Fruit fly (Drosophila melanogaster) whole organism, embryonic: ENCODE measurements around the gene CG10338.
A peak's percentile ranks its signal among the peaks of the same experiment; 100 is the strongest.

Source experiments
- Ada2b ChIP-seq: fragments of 200-800 bp; sonication (Bioruptor generic); IDR thresholded peaks from 2 replicates; pipeline ENCODE4 v1.3.6; 2022; ENCODE audit warnings: missing biosample characterization, missing genetic modification characterization
- Adf1 ChIP-seq: fragments of 200-800 bp; sonication (Bioruptor generic); IDR thresholded peaks from 2 replicates; pipeline ENCODE4 v1.3.6; 2022; ENCODE audit warnings: missing biosample characterization, missing genetic modification characterization
- Atf-2 ChIP-seq: fragments of 200-800 bp; sonication (Bioruptor generic); optimal IDR thresholded peaks from 2 replicates; lab custom pipeline; 2016; ENCODE audit warnings: missing biosample characterization, missing genetic modification characterization
- B-H1 ChIP-seq: fragments of 200-800 bp; sonication (Bioruptor generic); IDR thresholded peaks from 3 replicates; pipeline ENCODE4 v1.3.6; 2022; ENCODE audit warnings: missing biosample characterization, missing genetic modification characterization
- Bdp1 ChIP-seq: fragments of 200-800 bp; sonication (Bioruptor generic); optimal IDR thresholded peaks from 3 replicates; lab custom pipeline; 2016; ENCODE audit warnings: missing biosample characterization, missing genetic modification characterization
- Bteb2 ChIP-seq: fragments of 200-800 bp; sonication (Bioruptor generic); optimal IDR thresholded peaks from 2 replicates; lab custom pipeline; 2016; ENCODE audit warnings: missing biosample characterization, missing genetic modification characterization
- CG10267 ChIP-seq: fragments of 200-800 bp; sonication (Bioruptor generic); optimal IDR thresholded peaks from 2 replicates; lab custom pipeline; 2018; ENCODE audit warnings: missing biosample characterization, mild to moderate bottlenecking, missing genetic modification characterization, moderate library complexity
- CG11723 ChIP-seq: fragments of 200-800 bp; sonication (Bioruptor generic); optimal IDR thresholded peaks from 2 replicates; lab custom pipeline; 2017; ENCODE audit warnings: missing biosample characterization, mild to moderate bottlenecking, missing genetic modification characterization
- CG12299 ChIP-seq: fragments of 200-800 bp; sonication (Bioruptor generic); optimal IDR thresholded peaks from 2 replicates; lab custom pipeline; 2018; ENCODE audit warnings: missing biosample characterization, mild to moderate bottlenecking, missing genetic modification characterization
- CG13624 ChIP-seq: fragments of 200-800 bp; sonication (Bioruptor generic); optimal IDR thresholded peaks from 2 replicates; lab custom pipeline; 2016; ENCODE audit warnings: missing biosample characterization, missing genetic modification characterization
- CG15601 ChIP-seq: fragments of 200-800 bp; sonication (Bioruptor generic); optimal IDR thresholded peaks from 3 replicates; lab custom pipeline; 2019; ENCODE audit warnings: missing biosample characterization, mild to moderate bottlenecking, missing genetic modification characterization, moderate library complexity
- CG18476 ChIP-seq: fragments of 200-800 bp; sonication (Bioruptor generic); optimal IDR thresholded peaks from 2 replicates; lab custom pipeline; 2016; ENCODE audit warnings: missing biosample characterization, mild to moderate bottlenecking, missing genetic modification characterization
- CG18764 ChIP-seq: fragments of 200-800 bp; sonication (Bioruptor generic); optimal IDR thresholded peaks from 3 replicates; lab custom pipeline; 2016; ENCODE audit warnings: missing biosample characterization, missing genetic modification characterization
- CG3847 ChIP-seq: fragments of 200-800 bp; sonication (Bioruptor generic); IDR thresholded peaks from 2 replicates; pipeline ENCODE4 v1.3.6; 2022; ENCODE audit warnings: missing biosample characterization, missing genetic modification characterization
- CG4282 ChIP-seq: fragments of 200-800 bp; sonication (Bioruptor generic); optimal IDR thresholded peaks from 2 replicates; lab custom pipeline; 2016; ENCODE audit warnings: missing biosample characterization, missing genetic modification characterization
- CG4360 ChIP-seq: fragments of 200-800 bp; sonication (Bioruptor generic); IDR thresholded peaks from 2 replicates; pipeline ENCODE4 v1.3.6; 2022; ENCODE audit warnings: missing biosample characterization, missing genetic modification characterization
- CG4707 ChIP-seq: fragments of 200-800 bp; sonication (Bioruptor generic); optimal IDR thresholded peaks from 2 replicates; lab custom pipeline; 2018; ENCODE audit warnings: missing biosample characterization, mild to moderate bottlenecking, missing genetic modification characterization, moderate library complexity
- CG6683 ChIP-seq: fragments of 200-800 bp; sonication (Bioruptor generic); optimal IDR thresholded peaks from 2 replicates; lab custom pipeline; 2017; ENCODE audit warnings: missing biosample characterization, mild to moderate bottlenecking, missing genetic modification characterization, missing genetic modification reagents
- CG7556 ChIP-seq: fragments of 200-800 bp; sonication (Bioruptor generic); optimal IDR thresholded peaks from 2 replicates; lab custom pipeline; 2017; ENCODE audit warnings: missing biosample characterization, mild to moderate bottlenecking, missing genetic modification characterization
- D19B ChIP-seq: fragments of 200-800 bp; sonication (Bioruptor generic); optimal IDR thresholded peaks from 2 replicates; lab custom pipeline; 2017; ENCODE audit warnings: missing biosample characterization, mild to moderate bottlenecking, missing genetic modification characterization
- Deaf1 ChIP-seq: fragments of 200-800 bp; optimal IDR thresholded peaks from 3 replicates; lab custom pipeline; 2019; ENCODE audit warnings: missing biosample characterization, mild to moderate bottlenecking, missing genetic modification characterization, moderate library complexity
- Dip2 ChIP-seq: fragments of 200-800 bp; sonication (Bioruptor generic); IDR thresholded peaks from 2 replicates; pipeline ENCODE4 v1.3.6; 2022; ENCODE audit warnings: missing biosample characterization, missing genetic modification characterization
- ERR ChIP-seq: fragments of 200-800 bp; sonication (Bioruptor generic); optimal IDR thresholded peaks from 2 replicates; lab custom pipeline; 2016; ENCODE audit warnings: missing biosample characterization, missing genetic modification characterization
- Ets65A ChIP-seq: fragments of 200-800 bp; sonication (Bioruptor generic); peaks from one replicate; lab custom pipeline; 2016; ENCODE audit warnings: missing biosample characterization, missing genetic modification characterization
- MTF-1 ChIP-seq: fragments of 200-800 bp; sonication (Bioruptor generic); optimal IDR thresholded peaks from 2 replicates; lab custom pipeline; 2018; ENCODE audit warnings: missing biosample characterization, mild to moderate bottlenecking, missing genetic modification characterization, borderline replicate concordance
- Meics ChIP-seq: fragments of 200-800 bp; sonication (Bioruptor generic); optimal IDR thresholded peaks from 2 replicates; lab custom pipeline; 2017; ENCODE audit warnings: missing biosample characterization, mild to moderate bottlenecking, missing genetic modification characterization
- Nf-YA ChIP-seq: fragments of 200-800 bp; sonication (Bioruptor generic); IDR thresholded peaks from 2 replicates; pipeline ENCODE4 v1.3.6; 2022; ENCODE audit warnings: missing biosample characterization, missing genetic modification characterization
- Pdp1 ChIP-seq, 2 experiments: fragments of 200-800 bp; sonication (Bioruptor generic); optimal IDR thresholded peaks; 3 replicates each; lab custom pipeline; 2016; ENCODE audit warnings: missing biosample characterization in 2 of 2, missing genetic modification characterization in 2 of 2, mild to moderate bottlenecking in 1 of 2, moderate library complexity in 1 of 2
- Ssrp ChIP-seq: fragments of 200-800 bp; sonication (Bioruptor generic); optimal IDR thresholded peaks from 2 replicates; lab custom pipeline; 2018; ENCODE audit warnings: missing biosample characterization, mild to moderate bottlenecking, missing genetic modification characterization, moderate library complexity
- Tbp ChIP-seq: fragments of >200 bp; optimal IDR thresholded peaks from 2 replicates; lab custom pipeline; 2018; ENCODE audit warnings: missing biosample characterization, missing genetic modification characterization
- Trl ChIP-seq, 3 experiments: fragments of >200 bp in 2 of 3; fragments of 200-800 bp in 1 of 3; sonication (Bioruptor generic) in 1 of 3; optimal IDR thresholded peaks; 2 replicates in 1 of 3; 3 replicates in 2 of 3; lab custom pipeline; 2016 to 2017; ENCODE audit warnings: missing biosample characterization in 1 of 3, missing genetic modification characterization in 1 of 3
- Usf ChIP-seq: fragments of 200-800 bp; sonication (Bioruptor generic); optimal IDR thresholded peaks from 2 replicates; lab custom pipeline; 2017; ENCODE audit warnings: missing genotype, missing biosample characterization, missing genetic modification characterization
- YL-1 ChIP-seq: fragments of 200-800 bp; sonication (Bioruptor generic); optimal IDR thresholded peaks from 3 replicates; lab custom pipeline; 2017; ENCODE audit warnings: missing biosample characterization, mild to moderate bottlenecking, missing genetic modification characterization
- br ChIP-seq: fragments of >200 bp; optimal IDR thresholded peaks from 2 replicates; lab custom pipeline; 2017
- chm ChIP-seq: fragments of 200-800 bp; sonication (Bioruptor generic); IDR thresholded peaks from 2 replicates; pipeline ENCODE4 v1.3.6; 2022; ENCODE audit warnings: missing biosample characterization, missing genetic modification characterization
- crc ChIP-seq: fragments of 200-800 bp; sonication (Bioruptor generic); optimal IDR thresholded peaks from 2 replicates; lab custom pipeline; 2016; ENCODE audit warnings: missing biosample characterization, missing genetic modification characterization
- en ChIP-seq: fragments of 200-800 bp; sonication (Bioruptor generic); optimal IDR thresholded peaks from 2 replicates; lab custom pipeline; 2016; ENCODE audit warnings: missing biosample characterization, missing genetic modification characterization
- exex ChIP-seq: fragments of 200-800 bp; sonication (Bioruptor generic); optimal IDR thresholded peaks from 4 replicates; lab custom pipeline; 2018; ENCODE audit warnings: missing biosample characterization, mild to moderate bottlenecking, missing genetic modification characterization, moderate library complexity
- ind ChIP-seq: fragments of 200-800 bp; sonication (Bioruptor generic); optimal IDR thresholded peaks from 3 replicates; lab custom pipeline; 2016; ENCODE audit warnings: missing biosample characterization, missing genetic modification characterization
- inv ChIP-seq: fragments of 200-800 bp; sonication (Bioruptor generic); IDR thresholded peaks from 2 replicates; pipeline ENCODE4 v1.3.6; 2022; ENCODE audit warnings: missing biosample characterization, missing genetic modification characterization; ENCODE audit not compliant: partially characterized antibody
- jigr1 ChIP-seq: fragments of 200-800 bp; sonication (Bioruptor generic); IDR thresholded peaks from 3 replicates; pipeline ENCODE4 v1.3.6; 2022; ENCODE audit warnings: missing biosample characterization, missing genetic modification characterization
- maf-S ChIP-seq: fragments of 200-800 bp; sonication (Bioruptor generic); optimal IDR thresholded peaks from 2 replicates; lab custom pipeline; 2016; ENCODE audit warnings: missing biosample characterization, missing genetic modification characterization
- pita ChIP-seq: fragments of 200-800 bp; sonication (Bioruptor generic); optimal IDR thresholded peaks from 2 replicates; lab custom pipeline; 2017; ENCODE audit warnings: missing biosample characterization, mild to moderate bottlenecking, missing genetic modification characterization
- pzg ChIP-seq: fragments of 200-800 bp; sonication (Bioruptor generic); optimal IDR thresholded peaks from 3 replicates; lab custom pipeline; 2018; ENCODE audit warnings: missing biosample characterization, mild to moderate bottlenecking, missing genetic modification characterization, moderate library complexity
- row ChIP-seq: fragments of 200-800 bp; sonication (Bioruptor generic); IDR thresholded peaks from 3 replicates; pipeline ENCODE4 v1.3.6; 2022; ENCODE audit warnings: missing biosample characterization, missing genetic modification characterization
- salm ChIP-seq: fragments of 200-800 bp; sonication (Bioruptor generic); optimal IDR thresholded peaks from 2 replicates; lab custom pipeline; 2018; ENCODE audit warnings: missing biosample characterization, mild to moderate bottlenecking, missing genetic modification characterization
- sc ChIP-seq, 3 experiments: fragments of >200 bp in 2 of 3; fragments of 200-800 bp in 1 of 3; sonication (Bioruptor generic) in 1 of 3; optimal IDR thresholded peaks; 2 replicates in 2 of 3; 3 replicates in 1 of 3; lab custom pipeline; 2017; ENCODE audit warnings: mild to moderate bottlenecking in 1 of 3, missing biosample characterization in 1 of 3, missing genetic modification characterization in 1 of 3, missing genetic modification reagents in 1 of 3
- schlank ChIP-seq: fragments of 200-800 bp; sonication (Bioruptor generic); optimal IDR thresholded peaks from 2 replicates; lab custom pipeline; 2018; ENCODE audit warnings: missing biosample characterization, mild to moderate bottlenecking, missing genetic modification characterization
- scrt ChIP-seq: fragments of 200-800 bp; sonication (Bioruptor generic); optimal IDR thresholded peaks from 2 replicates; lab custom pipeline; 2018; ENCODE audit warnings: missing biosample characterization, mild to moderate bottlenecking, missing genetic modification characterization, moderate library complexity
- ttk ChIP-seq: fragments of 200-800 bp; sonication (Bioruptor generic); IDR thresholded peaks from 2 replicates; pipeline ENCODE4 v2.1.2; 2022; ENCODE audit warnings: missing biosample characterization, missing genetic modification characterization
- usp ChIP-seq: fragments of >200 bp; optimal IDR thresholded peaks from 2 replicates; lab custom pipeline; 2017; ENCODE audit warnings: missing biosample characterization, missing genetic modification characterization

Gene CG10338

dm6 chr2L:18695404-18695804 lies at the start of gene CG10338, which contains the start of gene CG10383 (continued):
- peak; percentile 58 for TF ChIP-seq CG15601 (tag; lab: Kevin White, UChicago)
- TF ChIP-seq CG4282 (GFP tag; lab: Kevin White, UChicago) = peak; percentile 71
- TF ChIP-seq Atf-2 (GFP tag; lab: Kevin White, UChicago) = peak; percentile 91
- peak; percentile 53 for TF ChIP-seq MTF-1 (GFP tag; lab: Kevin White, UChicago)
- TF ChIP-seq CG7556 = peak; percentile 69
- peak; percentile 92 for TF ChIP-seq CG13624 (GFP tag; lab: Kevin White, UChicago)
- peak; percentile 88 for TF ChIP-seq Ada2b (GFP tag; lab: Robert Waterston, UW)
- peak; percentile 71 for TF ChIP-seq CG10267 (tag; lab: Kevin White, UChicago)
- peak; percentile 88 for TF ChIP-seq maf-S (GFP tag; lab: Kevin White, UChicago)
- TF ChIP-seq br (lab: Kevin White, UChicago) = no peak
- peak; percentile 72 for TF ChIP-seq schlank
- peak; percentile 54 for TF ChIP-seq CG18476 (GFP tag; lab: Kevin White, UChicago)
- peak; percentile 24 for TF ChIP-seq en (GFP tag; lab: Kevin White, UChicago)
- no peak for TF ChIP-seq Trl (optimal IDR thresholded peaks at IDR 0.05; lab: Kevin White, UChicago)
- TF ChIP-seq Trl (GFP tag; optimal IDR thresholded peaks at IDR 0.05; lab: Kevin White, UChicago) = peak; percentile 94
- peak; percentile 72 for TF ChIP-seq scrt (GFP tag; lab: Kevin White, UChicago)
- TF ChIP-seq Pdp1 (GFP tag; optimal IDR thresholded peaks at IDR 0.05; lab: Kevin White, UChicago) = peak; percentile 86 to 89
- peak; percentile 56 for TF ChIP-seq salm (tag; lab: Kevin White, UChicago)
- peak; percentile 72 for TF ChIP-seq Ssrp (tag; lab: Kevin White, UChicago)
- no peak for TF ChIP-seq Dip2
- peak; percentile 86 for TF ChIP-seq B-H1 (GFP tag; lab: Robert Waterston, UW)
- no peak for TF ChIP-seq usp (GFP tag; lab: Kevin White, UChicago)
- peak; percentile 86 for TF ChIP-seq CG3847 (GFP tag; lab: Robert Waterston, UW)
- peak; percentile 91 for TF ChIP-seq ttk
- no peak for TF ChIP-seq inv (GFP tag; lab: Robert Waterston, UW)
- TF ChIP-seq pita (GFP tag; lab: Kevin White, UChicago) = no peak
- TF ChIP-seq sc (optimal IDR thresholded peaks at IDR 0.05; lab: Kevin White, UChicago) = no peak
- TF ChIP-seq sc (GFP tag; optimal IDR thresholded peaks at IDR 0.05; lab: Kevin White, UChicago) = peak; percentile 33
- peak; percentile 41 for TF ChIP-seq D19B (GFP tag; lab: Kevin White, UChicago)
- TF ChIP-seq pzg = peak; percentile 90
- TF ChIP-seq CG4360 (GFP tag; lab: Robert Waterston, UW) = peak; percentile 53
- peak; percentile 41 for TF ChIP-seq CG6683 (GFP tag; lab: Kevin White, UChicago)
- TF ChIP-seq CG4707 (GFP tag; lab: Kevin White, UChicago) = no peak
- TF ChIP-seq crc (GFP tag; lab: Kevin White, UChicago) = peak; percentile 84
- TF ChIP-seq ind (GFP tag; lab: Kevin White, UChicago) = peak; percentile 90
- peak; percentile 68; the same call in 2 of the 3 replicates for TF ChIP-seq jigr1 (GFP tag; lab: Robert Waterston, UW)
- TF ChIP-seq Deaf1 = peak; percentile 41
- peak; percentile 56 for TF ChIP-seq Adf1 (GFP tag; lab: Robert Waterston, UW)
- peak; percentile 62 for TF ChIP-seq CG18764 (GFP tag; lab: Kevin White, UChicago)
- peak; percentile 99 for TF ChIP-seq Ets65A (GFP tag; lab: Kevin White, UChicago)
- TF ChIP-seq Meics (GFP tag; lab: Kevin White, UChicago) = peak; percentile 85
- TF ChIP-seq Nf-YA = peak; percentile 79
- TF ChIP-seq CG12299 (tag; lab: Kevin White, UChicago) = peak; percentile 76
- peak; percentile 86 for TF ChIP-seq Bteb2 (GFP tag; lab: Kevin White, UChicago)
- TF ChIP-seq YL-1 = peak; percentile 80
- no peak for TF ChIP-seq Tbp
- TF ChIP-seq CG11723 (GFP tag; lab: Kevin White, UChicago) = peak; percentile 62
- TF ChIP-seq exex (tag; lab: Kevin White, UChicago) = peak; percentile 59
- peak; percentile 89 for TF ChIP-seq chm (GFP tag; lab: Robert Waterston, UW)
- TF ChIP-seq ERR (GFP tag; lab: Kevin White, UChicago) = peak; percentile 91
- TF ChIP-seq Bdp1 (GFP tag; lab: Kevin White, UChicago) = peak; percentile 77
- TF ChIP-seq Usf (GFP tag; lab: Kevin White, UChicago) = peak; percentile 59
- peak; percentile 95 for TF ChIP-seq row (GFP tag; lab: Robert Waterston, UW)
